Worm (Caenorhabditis elegans) whole organism, young adult: ENCODE measurements around the gene crn-7.

Experiments used
- B0019.2 ChIP-seq: fragments of 200-800 bp; sonication (Bioruptor generic); conservative IDR thresholded peaks from 2 replicates; pipeline ENCODE4 v1.3.6; 2022; ENCODE audit warnings: missing genetic modification reagents, missing genetic modification characterization, missing compliant biosample characterization
- B0035.1 ChIP-seq: sonication (generic microtip); optimal IDR thresholded peaks from 2 replicates; lab custom pipeline; 2016; ENCODE audit warnings: missing genetic modification characterization, mild to moderate bottlenecking, missing compliant biosample characterization, missing genotype, missing genetic modification reagents
- B0336.3 ChIP-seq: fragments of 200-800 bp; sonication (Bioruptor generic); IDR thresholded peaks from 2 replicates; pipeline ENCODE4 v1.3.6; 2022; ENCODE audit warnings: missing genetic modification characterization, missing compliant biosample characterization
- F37B4.10 ChIP-seq: fragments of 200-800 bp; sonication (Bioruptor generic); IDR thresholded peaks from 2 replicates; pipeline ENCODE4 v1.3.6; 2022; ENCODE audit warnings: missing genetic modification characterization, missing compliant biosample characterization
- F55B11.4 ChIP-seq: sonication (generic microtip); optimal IDR thresholded peaks from 2 replicates; lab custom pipeline; 2016; ENCODE audit warnings: missing compliant biosample characterization, missing genetic modification characterization, borderline replicate concordance; ENCODE audit not compliant: insufficient read depth
- attf-5 ChIP-seq: fragments of 200-800 bp; sonication (Bioruptor generic); optimal IDR thresholded peaks from 2 replicates; lab custom pipeline; 2018; ENCODE audit warnings: mild to moderate bottlenecking, missing genetic modification characterization, missing compliant biosample characterization
- ceh-27 ChIP-seq: fragments of 200-800 bp; sonication (Bioruptor generic); optimal IDR thresholded peaks from 2 replicates; lab custom pipeline; 2018; ENCODE audit warnings: mild to moderate bottlenecking, missing genetic modification characterization, moderate library complexity, missing compliant biosample characterization
- ceh-40 ChIP-seq: fragments of 200-800 bp; sonication (Bioruptor generic); IDR thresholded peaks from 2 replicates; pipeline ENCODE4 v1.3.6; 2022; ENCODE audit warnings: missing genetic modification characterization, missing compliant biosample characterization
- ceh-79 ChIP-seq: sonication (generic microtip); optimal IDR thresholded peaks from 2 replicates; lab custom pipeline; 2017; ENCODE audit warnings: mild to moderate bottlenecking, missing genetic modification characterization, missing compliant biosample characterization
- dox-1 ChIP-seq: fragments of 200-800 bp; sonication (Bioruptor generic); IDR thresholded peaks from 2 replicates; pipeline ENCODE4 v1.3.6; 2022; ENCODE audit warnings: missing genetic modification reagents, missing genetic modification characterization, missing compliant biosample characterization
- dpl-1 ChIP-seq: fragments of 150-350 bp; optimal IDR thresholded peaks from 2 replicates; lab custom pipeline; 2014; ENCODE audit warnings: missing biosample characterization, missing genetic modification reagents, missing genetic modification characterization
- egl-44 ChIP-seq: fragments of 200-800 bp; sonication (Bioruptor generic); IDR thresholded peaks from 2 replicates; pipeline ENCODE4 v1.3.6; 2022; ENCODE audit warnings: missing genetic modification reagents, missing genetic modification characterization, missing compliant biosample characterization
- hlh-12 ChIP-seq: sonication (generic microtip); optimal IDR thresholded peaks from 2 replicates; lab custom pipeline; 2016; ENCODE audit warnings: missing genetic modification characterization, missing compliant biosample characterization
- hrde-1 ChIP-seq: sonication (generic microtip); optimal IDR thresholded peaks from 2 replicates; lab custom pipeline; 2016; ENCODE audit warnings: missing genetic modification characterization, mild to moderate bottlenecking, missing compliant biosample characterization, moderate library complexity, missing genotype, missing genetic modification reagents, borderline replicate concordance
- lag-1 ChIP-seq: fragments of 200-800 bp; sonication (Bioruptor generic); IDR thresholded peaks from 2 replicates; pipeline ENCODE4 v1.3.6; 2022; ENCODE audit warnings: missing genetic modification reagents, missing genetic modification characterization, missing compliant biosample characterization
- lin-26 ChIP-seq: fragments of 200-800 bp; sonication (Bioruptor generic); IDR thresholded peaks from 2 replicates; pipeline ENCODE4 v1.3.6; 2022; ENCODE audit warnings: missing genetic modification reagents, missing genetic modification characterization, missing compliant biosample characterization
- lin-40 ChIP-seq: sonication (generic microtip); optimal IDR thresholded peaks from 2 replicates; lab custom pipeline; 2016; ENCODE audit warnings: missing genetic modification characterization, mild to moderate bottlenecking, missing compliant biosample characterization, missing genotype, missing genetic modification reagents
- lir-1 ChIP-seq: fragments of 200-800 bp; sonication (Bioruptor generic); conservative IDR thresholded peaks from 2 replicates; pipeline ENCODE4 v1.3.6; 2022; ENCODE audit warnings: missing genetic modification reagents, missing genetic modification characterization, missing compliant biosample characterization
- mxl-1 ChIP-seq: sonication (generic microtip); optimal IDR thresholded peaks from 2 replicates; lab custom pipeline; 2016; ENCODE audit warnings: missing genetic modification characterization, missing compliant biosample characterization
- nfyb-1 ChIP-seq: fragments of 200-800 bp; sonication (Bioruptor generic); IDR thresholded peaks from 2 replicates; pipeline ENCODE4 v1.3.6; 2022; ENCODE audit warnings: missing genetic modification reagents, missing genetic modification characterization, missing compliant biosample characterization
- nhr-80 ChIP-seq: sonication (generic microtip); optimal IDR thresholded peaks from 2 replicates; lab custom pipeline; 2016; ENCODE audit warnings: missing genetic modification characterization, missing compliant biosample characterization
- snpc-1.1 ChIP-seq: sonication (generic microtip); optimal IDR thresholded peaks from 2 replicates; lab custom pipeline; 2017; ENCODE audit warnings: missing genetic modification characterization, mild to moderate bottlenecking, missing compliant biosample characterization, antibody characterized with exemption, moderate library complexity, missing genotype, missing genetic modification reagents; ENCODE audit not compliant: insufficient read depth
- somi-1 ChIP-seq: fragments of 200-800 bp; sonication (Bioruptor generic); optimal IDR thresholded peaks from 2 replicates; lab custom pipeline; 2018; ENCODE audit warnings: mild to moderate bottlenecking, missing genetic modification characterization, missing compliant biosample characterization
- sptf-2 ChIP-seq: fragments of 200-800 bp; sonication (Bioruptor generic); optimal IDR thresholded peaks from 2 replicates; lab custom pipeline; 2018; ENCODE audit warnings: mild to moderate bottlenecking, missing genetic modification characterization, missing compliant biosample characterization
- tbx-9 ChIP-seq: sonication (generic microtip); optimal IDR thresholded peaks from 2 replicates; lab custom pipeline; 2016; ENCODE audit warnings: borderline replicate concordance, missing genetic modification characterization, inconsistent platforms, missing compliant biosample characterization
- unc-130 ChIP-seq: sonication (generic microtip); optimal IDR thresholded peaks from 2 replicates; lab custom pipeline; 2016; ENCODE audit warnings: missing genetic modification reagents, missing genetic modification characterization, missing compliant biosample characterization
- unc-62 ChIP-seq: fragments of 150-350 bp; optimal IDR thresholded peaks from 2 replicates; lab custom pipeline; 2014; ENCODE audit warnings: missing biosample characterization, missing genetic modification reagents, missing genetic modification characterization
- zim-3 ChIP-seq: sonication (generic microtip); optimal IDR thresholded peaks from 2 replicates; lab custom pipeline; 2017; ENCODE audit warnings: mild to moderate bottlenecking, missing genetic modification characterization, moderate library complexity, missing compliant biosample characterization
- ztf-22 ChIP-seq: fragments of 200-800 bp; sonication (Bioruptor generic); optimal IDR thresholded peaks from 2 replicates; lab custom pipeline; 2018; ENCODE audit warnings: mild to moderate bottlenecking, missing genetic modification characterization, moderate library complexity, missing compliant biosample characterization
- ztf-25 ChIP-seq: fragments of 200-800 bp; sonication (Bioruptor generic); IDR thresholded peaks from 2 replicates; pipeline ENCODE4 v1.3.6; 2022; ENCODE audit warnings: missing genetic modification reagents, missing genetic modification characterization, missing compliant biosample characterization
- ztf-26 ChIP-seq: sonication (generic microtip); optimal IDR thresholded peaks from 2 replicates; lab custom pipeline; 2017; ENCODE audit warnings: missing genetic modification characterization, missing compliant biosample characterization
- ztf-3 ChIP-seq: fragments of 200-800 bp; sonication (Bioruptor generic); optimal IDR thresholded peaks from 2 replicates; lab custom pipeline; 2018; ENCODE audit warnings: mild to moderate bottlenecking, missing genetic modification characterization, missing compliant biosample characterization
- ztf-6 ChIP-seq: fragments of 200-800 bp; sonication (Bioruptor generic); IDR thresholded peaks from 2 replicates; pipeline ENCODE4 v1.3.6; 2022; ENCODE audit warnings: missing genetic modification reagents, missing genetic modification characterization, missing compliant biosample characterization

The crn-7 gene

ce11 chrIII:8289181-8289580, 20.9 kb downstream of the crn-7 start:
- TF ChIP-seq tbx-9 (tag; lab: Kevin White, UChicago) (no peak), zim-3 (tag; lab: Kevin White, UChicago) (no peak), F55B11.4 (tag; lab: Kevin White, UChicago) (no peak), B0019.2 (no peak), attf-5 (GFP tag; lab: Kevin White, UChicago) (no peak)

- TF ChIP-seq nhr-80 (tag; lab: Kevin White, UChicago) (peak; percentile 60), dox-1 (GFP tag; lab: Robert Waterston, UW) (0 out of 2 replicates have a peak, but pooled peaks have one; percentile 22), hlh-12 (no peak)
Measured at ce11 chrIII:8291268-8292032, 23.1 kb downstream of the crn-7 start.

- TF ChIP-seq somi-1 (GFP tag; lab: Kevin White, UChicago) = no peak
- TF ChIP-seq unc-62 (GFP tag; lab: Kevin White, UChicago) = peak; percentile 42
- no peak for TF ChIP-seq B0035.1 (tag; lab: Kevin White, UChicago)
- TF ChIP-seq nhr-80 (tag; lab: Kevin White, UChicago) = peak; percentile 68
Measured at ce11 chrIII:8293260-8293659, 24.9 kb downstream of the crn-7 start.

- TF ChIP-seq ztf-25 (GFP tag; lab: Robert Waterston, UW) (no peak), hrde-1 (tag; lab: Kevin White, UChicago) (no peak), mxl-1 (tag; lab: Kevin White, UChicago) (no peak), F37B4.10 (GFP tag; lab: Robert Waterston, UW) (no peak), lin-40 (tag; lab: Kevin White, UChicago) (no peak), ztf-3 (GFP tag; lab: Kevin White, UChicago) (no peak)
Measured at ce11 chrIII:8298216-8298920, 30.0 kb downstream of the crn-7 start.

- TF ChIP-seq lag-1 (GFP tag; lab: Robert Waterston, UW) = no peak
- TF ChIP-seq hrde-1 (tag; lab: Kevin White, UChicago) = no peak
- TF ChIP-seq lin-26 (GFP tag; lab: Robert Waterston, UW) = no peak
- TF ChIP-seq egl-44 (GFP tag; lab: Robert Waterston, UW) = no peak
- TF ChIP-seq unc-130 (GFP tag; lab: Kevin White, UChicago) = no peak
- TF ChIP-seq ceh-40 (GFP tag; lab: Robert Waterston, UW) = no peak
- TF ChIP-seq ceh-27 (GFP tag; lab: Kevin White, UChicago) = no peak
- TF ChIP-seq nfyb-1 = no peak
- TF ChIP-seq ztf-26 (tag; lab: Kevin White, UChicago) = no peak
- TF ChIP-seq, all 124 proteins: peak for 0
Measured at ce11 chrIII:8299078-8299587, 30.8 kb downstream of the crn-7 start.

- no peak for TF ChIP-seq tbx-9 (tag; lab: Kevin White, UChicago)
- no peak for TF ChIP-seq sptf-2 (GFP tag; lab: Kevin White, UChicago)
- no peak for TF ChIP-seq B0336.3 (GFP tag; lab: Robert Waterston, UW)
- no peak for TF ChIP-seq snpc-1.1 (tag; lab: Kevin White, UChicago)
- no peak for TF ChIP-seq ztf-22 (GFP tag; lab: Kevin White, UChicago)
- no peak for TF ChIP-seq dpl-1 (GFP tag; lab: Kevin White, UChicago)
- no peak for TF ChIP-seq lir-1 (GFP tag; lab: Robert Waterston, UW)
- TF ChIP-seq ceh-79 = no peak
- TF ChIP-seq ztf-6 (GFP tag; lab: Robert Waterston, UW) = no peak
Measured at ce11 chrIII:8299734-8300133, 31.4 kb downstream of the crn-7 start.
